Fruit fly (Drosophila melanogaster): ENCODE data around the gene CG31268.

dm6 chr3R:17048867-17049266 lies 17.3 kb downstream of the CG31268 start:
- TF ChIP-seq CG14711 (tag; optimal IDR thresholded peaks at IDR 0.05): no peak
- no peak for TF ChIP-seq pad (GFP tag; optimal IDR thresholded peaks at IDR 0.05)
- no peak for TF ChIP-seq kay (GFP tag; ENCODE audit: borderline replicate concordance)
- no peak for TF ChIP-seq CG7045 (GFP tag; optimal IDR thresholded peaks at IDR 0.05)
- TF ChIP-seq CG33017 (tag; optimal IDR thresholded peaks at IDR 0.05): no peak
- no peak for TF ChIP-seq tj (GFP tag; optimal IDR thresholded peaks at IDR 0.05)
- TF ChIP-seq Crg-1 (GFP tag; optimal IDR thresholded peaks at IDR 0.05): no peak
- TF ChIP-seq CG5204 (GFP tag; optimal IDR thresholded peaks at IDR 0.05): no peak
- TF ChIP-seq ovo (GFP tag; optimal IDR thresholded peaks at IDR 0.05): no peak
- no peak for TF ChIP-seq bab1 (GFP tag; optimal IDR thresholded peaks at IDR 0.05)
- TF ChIP-seq Mnt (GFP tag; optimal IDR thresholded peaks at IDR 0.05): no peak
- TF ChIP-seq Clk (GFP tag; optimal IDR thresholded peaks at IDR 0.05): no peak
- TF ChIP-seq toe (GFP tag; optimal IDR thresholded peaks at IDR 0.05): no peak
